Fruit fly (Drosophila melanogaster) whole organism, embryonic: ENCODE measurements around the gene Vm26Ac.

Experiments
- Aef1 ChIP-seq: fragments of 200-800 bp; sonication (Bioruptor generic); IDR thresholded peaks from 3 replicates; pipeline ENCODE4 v1.3.6; 2022; ENCODE audit warnings: missing biosample characterization, missing genetic modification characterization
- Antp ChIP-seq: fragments of 200-800 bp; sonication (Bioruptor generic); optimal IDR thresholded peaks from 3 replicates; lab custom pipeline; 2016; ENCODE audit warnings: missing biosample characterization, missing genetic modification characterization
- Asciz ChIP-seq: fragments of 200-800 bp; sonication (Bioruptor generic); optimal IDR thresholded peaks from 2 replicates; lab custom pipeline; 2017; ENCODE audit warnings: missing biosample characterization, mild to moderate bottlenecking, missing genetic modification characterization, missing genetic modification reagents
- BEAF-32 ChIP-seq: fragments of 200-800 bp; sonication (Bioruptor generic); optimal IDR thresholded peaks from 3 replicates; lab custom pipeline; 2017; ENCODE audit warnings: missing biosample characterization, missing genetic modification characterization, mild to moderate bottlenecking, moderate library complexity, missing genetic modification reagents
- CG12071 ChIP-seq: fragments of 200-800 bp; sonication (Bioruptor generic); optimal IDR thresholded peaks from 3 replicates; lab custom pipeline; 2018; ENCODE audit warnings: missing biosample characterization, mild to moderate bottlenecking, missing genetic modification characterization
- CG1233 ChIP-seq: fragments of 200-800 bp; sonication (Bioruptor generic); optimal IDR thresholded peaks from 4 replicates; lab custom pipeline; 2018; ENCODE audit warnings: missing biosample characterization, mild to moderate bottlenecking, missing genetic modification characterization
- CG13287 ChIP-seq: fragments of 200-800 bp; sonication (Bioruptor generic); IDR thresholded peaks from 2 replicates; pipeline ENCODE4 v1.3.6; 2022; ENCODE audit warnings: missing biosample characterization, missing genetic modification characterization; ENCODE audit not compliant: partially characterized antibody
- CG16815 ChIP-seq: fragments of 200-800 bp; sonication (Bioruptor generic); optimal IDR thresholded peaks from 3 replicates; lab custom pipeline; 2017; ENCODE audit warnings: missing biosample characterization, mild to moderate bottlenecking, missing genetic modification characterization
- CG17385 ChIP-seq: fragments of 200-800 bp; sonication (Bioruptor generic); optimal IDR thresholded peaks from 3 replicates; lab custom pipeline; 2018; ENCODE audit warnings: missing biosample characterization, mild to moderate bottlenecking, missing genetic modification characterization
- CG17829 ChIP-seq: fragments of 200-800 bp; optimal IDR thresholded peaks from 2 replicates; lab custom pipeline; 2019; ENCODE audit warnings: missing biosample characterization, mild to moderate bottlenecking, missing genetic modification characterization, moderate library complexity
- CG43689 ChIP-seq: fragments of 200-800 bp; sonication (Bioruptor generic); IDR thresholded peaks from 2 replicates; pipeline ENCODE4 v1.3.6; 2022; ENCODE audit warnings: missing biosample characterization, missing genetic modification characterization
- CG4617 ChIP-seq: fragments of 200-800 bp; sonication (Bioruptor generic); optimal IDR thresholded peaks from 3 replicates; lab custom pipeline; 2016; ENCODE audit warnings: missing biosample characterization, missing genetic modification characterization, borderline replicate concordance
- CG4707 ChIP-seq: fragments of 200-800 bp; sonication (Bioruptor generic); optimal IDR thresholded peaks from 2 replicates; lab custom pipeline; 2018; ENCODE audit warnings: missing biosample characterization, mild to moderate bottlenecking, missing genetic modification characterization, moderate library complexity
- CG7745 ChIP-seq: fragments of 200-800 bp; sonication (Bioruptor generic); optimal IDR thresholded peaks from 2 replicates; lab custom pipeline; 2018; ENCODE audit warnings: missing biosample characterization, mild to moderate bottlenecking, missing genetic modification characterization, moderate library complexity
- CG7786 ChIP-seq: fragments of 200-800 bp; sonication (Bioruptor generic); optimal IDR thresholded peaks from 2 replicates; lab custom pipeline; 2016; ENCODE audit warnings: missing biosample characterization, missing genetic modification characterization
- CG9215 ChIP-seq: fragments of 200-800 bp; sonication (Bioruptor generic); IDR thresholded peaks from 2 replicates; pipeline ENCODE4 v1.3.6; 2022; ENCODE audit warnings: missing biosample characterization, missing genetic modification characterization
- Camta ChIP-seq: fragments of 200-800 bp; sonication (Bioruptor generic); optimal IDR thresholded peaks from 2 replicates; lab custom pipeline; 2016; ENCODE audit warnings: missing biosample characterization, missing genetic modification characterization
- Deaf1 ChIP-seq: fragments of 200-800 bp; optimal IDR thresholded peaks from 3 replicates; lab custom pipeline; 2019; ENCODE audit warnings: missing biosample characterization, mild to moderate bottlenecking, missing genetic modification characterization, moderate library complexity
- Dek ChIP-seq: fragments of 200-800 bp; sonication (Bioruptor generic); optimal IDR thresholded peaks from 3 replicates; lab custom pipeline; 2019; ENCODE audit warnings: missing biosample characterization, mild to moderate bottlenecking, missing genetic modification characterization, moderate library complexity
- Dp ChIP-seq: fragments of 200-800 bp; sonication (Bioruptor generic); optimal IDR thresholded peaks from 2 replicates; lab custom pipeline; 2018; ENCODE audit warnings: missing biosample characterization, mild to moderate bottlenecking, missing genetic modification characterization, moderate library complexity
- Eip74EF ChIP-seq, 2 experiments: fragments of 200-800 bp in 1 of 2; fragments of >200 bp in 1 of 2; sonication (Bioruptor generic) in 1 of 2; optimal IDR thresholded peaks; 2 replicates each; lab custom pipeline; 2017 to 2019; ENCODE audit warnings: missing biosample characterization in 2 of 2, missing genetic modification characterization in 2 of 2, mild to moderate bottlenecking in 1 of 2, moderate library complexity in 1 of 2
- Fer1 ChIP-seq: fragments of 200-800 bp; sonication (Bioruptor generic); optimal IDR thresholded peaks from 2 replicates; lab custom pipeline; 2017; ENCODE audit warnings: missing biosample characterization, mild to moderate bottlenecking, missing genetic modification characterization
- Jarid2 ChIP-seq: fragments of 200-800 bp; sonication (Bioruptor generic); optimal IDR thresholded peaks from 3 replicates; lab custom pipeline; 2017; ENCODE audit warnings: mild to moderate bottlenecking, missing biosample characterization, missing genetic modification reagents, missing genetic modification characterization
- Lim3 ChIP-seq: fragments of 200-800 bp; sonication (Bioruptor generic); IDR thresholded peaks from 2 replicates; pipeline ENCODE4 v1.3.6; 2022; ENCODE audit warnings: missing biosample characterization, missing genetic modification characterization
- Mrtf ChIP-seq: fragments of 200-800 bp; sonication (Bioruptor generic); IDR thresholded peaks from 3 replicates; pipeline ENCODE4 v1.3.6; 2022; ENCODE audit warnings: missing biosample characterization, missing genetic modification characterization
- NC2β ChIP-seq: fragments of 200-800 bp; sonication (Bioruptor generic); optimal IDR thresholded peaks from 2 replicates; lab custom pipeline; 2016; ENCODE audit warnings: missing biosample characterization, missing genetic modification characterization
- Ptx1 ChIP-seq: fragments of 200-800 bp; sonication (Bioruptor generic); IDR thresholded peaks from 2 replicates; pipeline ENCODE4 v1.3.6; 2022; ENCODE audit warnings: missing biosample characterization, missing genetic modification characterization
- Side ChIP-seq: fragments of 200-800 bp; sonication (Bioruptor generic); optimal IDR thresholded peaks from 2 replicates; lab custom pipeline; 2016; ENCODE audit warnings: missing biosample characterization, missing genetic modification characterization
- Spps ChIP-seq: fragments of 200-800 bp; sonication (Bioruptor generic); optimal IDR thresholded peaks from 2 replicates; lab custom pipeline; 2018; ENCODE audit warnings: missing biosample characterization, mild to moderate bottlenecking, missing genetic modification characterization
- Sry-δ ChIP-seq: fragments of 200-800 bp; sonication (Bioruptor generic); optimal IDR thresholded peaks from 2 replicates; lab custom pipeline; 2016; ENCODE audit warnings: missing biosample characterization, missing genetic modification characterization
- Taf1 ChIP-seq: fragments of 200-800 bp; sonication (Bioruptor generic); IDR thresholded peaks from 2 replicates; pipeline ENCODE4 v1.3.6; 2022; ENCODE audit warnings: missing biosample characterization, missing genetic modification characterization
- chinmo ChIP-seq: fragments of 200-800 bp; sonication (Bioruptor generic); IDR thresholded peaks from 4 replicates; pipeline ENCODE4 v1.3.6; 2022; ENCODE audit warnings: missing biosample characterization, missing genetic modification characterization; ENCODE audit not compliant: partially characterized antibody
- chn ChIP-seq: fragments of 200-800 bp; sonication (Bioruptor generic); optimal IDR thresholded peaks from 2 replicates; lab custom pipeline; 2016; ENCODE audit warnings: missing biosample characterization, missing genetic modification characterization
- ems ChIP-seq: fragments of 200-800 bp; sonication (Bioruptor generic); optimal IDR thresholded peaks from 3 replicates; lab custom pipeline; 2016; ENCODE audit warnings: missing biosample characterization, missing genetic modification characterization
- en ChIP-seq: fragments of 200-800 bp; sonication (Bioruptor generic); optimal IDR thresholded peaks from 2 replicates; lab custom pipeline; 2016; ENCODE audit warnings: missing biosample characterization, missing genetic modification characterization
- esg ChIP-seq: fragments of 200-800 bp; sonication (Bioruptor generic); conservative IDR thresholded peaks from 2 replicates; pipeline ENCODE4 v1.3.6; 2022; ENCODE audit warnings: missing biosample characterization, missing genetic modification characterization
- fru ChIP-seq: fragments of >200 bp; optimal IDR thresholded peaks from 2 replicates; lab custom pipeline; 2017
- fu2 ChIP-seq: fragments of 200-800 bp; sonication (Bioruptor generic); optimal IDR thresholded peaks from 2 replicates; lab custom pipeline; 2016; ENCODE audit warnings: missing biosample characterization, missing genetic modification characterization
- gem ChIP-seq: fragments of 200-800 bp; sonication (Bioruptor generic); optimal IDR thresholded peaks from 2 replicates; lab custom pipeline; 2019; ENCODE audit warnings: missing biosample characterization, mild to moderate bottlenecking, missing genetic modification characterization, moderate library complexity
- gfzf ChIP-seq: fragments of 200-800 bp; sonication (Bioruptor generic); optimal IDR thresholded peaks from 2 replicates; lab custom pipeline; 2016; ENCODE audit warnings: missing biosample characterization, mild to moderate bottlenecking, missing genetic modification characterization, moderate library complexity
- gsb-n ChIP-seq: fragments of 200-800 bp; sonication (Bioruptor generic); optimal IDR thresholded peaks from 3 replicates; lab custom pipeline; 2018; ENCODE audit warnings: missing biosample characterization, mild to moderate bottlenecking, missing genetic modification characterization
- ind ChIP-seq: fragments of 200-800 bp; sonication (Bioruptor generic); optimal IDR thresholded peaks from 3 replicates; lab custom pipeline; 2016; ENCODE audit warnings: missing biosample characterization, missing genetic modification characterization
- mam ChIP-seq: fragments of 200-800 bp; sonication (Bioruptor generic); optimal IDR thresholded peaks from 3 replicates; lab custom pipeline; 2016; ENCODE audit warnings: missing biosample characterization, missing genetic modification characterization
- nom ChIP-seq: fragments of 200-800 bp; sonication (Bioruptor generic); optimal IDR thresholded peaks from 2 replicates; lab custom pipeline; 2017; ENCODE audit warnings: missing biosample characterization, missing genetic modification characterization, mild to moderate bottlenecking, moderate library complexity, missing genetic modification reagents
- onecut ChIP-seq: fragments of 200-800 bp; sonication (Bioruptor generic); IDR thresholded peaks from 2 replicates; pipeline ENCODE4 v1.3.6; 2022; ENCODE audit warnings: missing biosample characterization, missing genetic modification characterization
- prd ChIP-seq, 3 experiments: fragments of >200 bp in 2 of 3; fragments of 200-800 bp in 1 of 3; sonication (Bioruptor generic) in 1 of 3; optimal IDR thresholded peaks in 2 of 3; IDR thresholded peaks in 1 of 3; 2 replicates in 2 of 3; 3 replicates in 1 of 3; pipeline versions ENCODE4 v1.3.6 to Lab custom; 2017 to 2022; ENCODE audit warnings: missing biosample characterization in 1 of 3, missing genetic modification characterization in 1 of 3
- pros ChIP-seq: fragments of 200-800 bp; sonication (Bioruptor generic); optimal IDR thresholded peaks from 3 replicates; lab custom pipeline; 2019; ENCODE audit warnings: missing biosample characterization, mild to moderate bottlenecking, missing genetic modification characterization, moderate library complexity
- pzg ChIP-seq: fragments of 200-800 bp; sonication (Bioruptor generic); optimal IDR thresholded peaks from 3 replicates; lab custom pipeline; 2018; ENCODE audit warnings: missing biosample characterization, mild to moderate bottlenecking, missing genetic modification characterization, moderate library complexity
- sisA ChIP-seq: fragments of 200-800 bp; sonication (Bioruptor generic); IDR thresholded peaks from 2 replicates; pipeline ENCODE4 v1.3.6; 2022; ENCODE audit warnings: missing biosample characterization, missing genetic modification characterization
- wek ChIP-seq: fragments of 200-800 bp; sonication (Bioruptor generic); optimal IDR thresholded peaks from 3 replicates; lab custom pipeline; 2018; ENCODE audit warnings: missing biosample characterization, mild to moderate bottlenecking, missing genetic modification characterization, moderate library complexity

Vm26Ac gene

DNA sequence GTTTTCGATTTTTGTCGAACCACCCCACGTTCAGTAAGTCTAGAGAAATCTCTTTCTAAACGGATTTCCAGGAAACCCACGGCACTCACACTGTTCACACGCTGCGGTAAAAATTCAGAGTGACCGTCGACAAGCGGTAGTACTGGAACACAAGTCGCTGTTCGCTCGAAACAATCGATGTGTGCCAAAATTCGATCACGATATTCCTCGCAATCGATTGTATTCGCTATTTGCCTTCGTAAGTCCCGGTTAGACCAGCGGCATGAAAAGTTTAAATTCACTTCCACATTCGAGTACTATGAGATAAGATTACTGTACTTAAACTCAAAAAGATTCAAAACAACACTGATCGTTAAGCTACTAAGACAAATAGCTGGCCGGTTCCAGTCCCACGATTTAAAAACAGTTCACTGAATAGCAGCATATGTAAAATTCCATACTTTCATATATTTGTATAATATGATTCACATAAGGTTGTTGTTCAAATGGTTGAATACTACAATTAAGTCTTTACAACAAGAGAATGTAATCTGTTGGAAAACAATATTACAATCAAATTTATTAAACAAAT lies 22.5 kb upstream of the Vm26Ac start, which contains the start of gene chic (continued):
- no peak for TF ChIP-seq prd (optimal IDR thresholded peaks at IDR 0.05; lab: Kevin White, UChicago)
- no peak for TF ChIP-seq prd (GFP tag; IDR thresholded peaks at IDR 0.05; lab: Robert Waterston, UW)
- TF ChIP-seq fu2 (GFP tag; lab: Kevin White, UChicago), result peak; percentile 0
- peak; percentile 19 for TF ChIP-seq Antp (GFP tag; lab: Kevin White, UChicago)
- TF ChIP-seq Asciz (GFP tag; lab: Kevin White, UChicago), result peak; percentile 13
- TF ChIP-seq Camta, result peak; percentile 36
- no peak for TF ChIP-seq Deaf1 (tag; lab: Kevin White, UChicago)
- TF ChIP-seq gem (tag; lab: Kevin White, UChicago), result peak; percentile 29
- no peak for TF ChIP-seq chn (GFP tag; lab: Kevin White, UChicago)
- TF ChIP-seq Taf1 (GFP tag; lab: Robert Waterston, UW), result no peak
- no peak for TF ChIP-seq CG13287 (GFP tag; lab: Robert Waterston, UW)
- no peak for TF ChIP-seq Spps
- no peak for TF ChIP-seq CG17385
- TF ChIP-seq Fer1 (GFP tag; lab: Kevin White, UChicago), result peak; percentile 22
- peak; percentile 3 for TF ChIP-seq wek (GFP tag; lab: Kevin White, UChicago)
- no peak for TF ChIP-seq Ptx1
- no peak for TF ChIP-seq CG1233 (GFP tag; lab: Kevin White, UChicago)
- no peak for TF ChIP-seq fru (lab: Kevin White, UChicago)
- no peak for TF ChIP-seq esg
- TF ChIP-seq en, result peak; percentile 10
- peak; percentile 21 for TF ChIP-seq CG17829
- TF ChIP-seq pros (GFP tag; lab: Kevin White, UChicago), result no peak
- no peak for TF ChIP-seq Dek (tag; lab: Kevin White, UChicago)
- peak; percentile 18 for TF ChIP-seq NC2β (GFP tag; lab: Kevin White, UChicago)
- peak; percentile 21 for TF ChIP-seq mam (GFP tag; lab: Kevin White, UChicago)
- peak; percentile 85 for TF ChIP-seq CG7745
- no peak for TF ChIP-seq onecut (GFP tag; lab: Robert Waterston, UW)
- peak; percentile 22 for TF ChIP-seq BEAF-32 (GFP tag; lab: Kevin White, UChicago)
- peak; percentile 40 for TF ChIP-seq Side (GFP tag; lab: Kevin White, UChicago)
- peak; percentile 85 for TF ChIP-seq pzg
- TF ChIP-seq Dp (GFP tag; lab: Kevin White, UChicago), result peak; percentile 45
- peak; percentile 45 for TF ChIP-seq CG4617 (GFP tag; lab: Kevin White, UChicago)
- no peak for TF ChIP-seq Lim3 (GFP tag; lab: Robert Waterston, UW)
- TF ChIP-seq Eip74EF (GFP tag; optimal IDR thresholded peaks at IDR 0.05; lab: Kevin White, UChicago), result peak in 1 of 2 experiments; percentile 20
- TF ChIP-seq gfzf, result peak; percentile 68
- peak; percentile 20 for TF ChIP-seq Sry-δ (GFP tag; lab: Kevin White, UChicago)
- no peak for TF ChIP-seq Aef1 (GFP tag; lab: Robert Waterston, UW)
- no peak for TF ChIP-seq Mrtf
- no peak for TF ChIP-seq sisA
- no peak for TF ChIP-seq CG16815 (GFP tag; lab: Kevin White, UChicago)
- TF ChIP-seq ind, result peak; percentile 26
- TF ChIP-seq gsb-n, result no peak
- peak; percentile 1 for TF ChIP-seq CG4707 (GFP tag; lab: Kevin White, UChicago)
- TF ChIP-seq chinmo (GFP tag; lab: Robert Waterston, UW), result no peak
- peak; percentile 50 for TF ChIP-seq nom (GFP tag; lab: Kevin White, UChicago)
- TF ChIP-seq Jarid2 (GFP tag; lab: Kevin White, UChicago), result peak; percentile 61
- TF ChIP-seq CG9215 (GFP tag; lab: Robert Waterston, UW), result no peak
- TF ChIP-seq CG43689, result no peak
- peak; percentile 23 for TF ChIP-seq CG12071 (GFP tag; lab: Kevin White, UChicago)
- peak; percentile 34 for TF ChIP-seq CG7786 (GFP tag; lab: Kevin White, UChicago)
- TF ChIP-seq ems, result no peak
